Worm (Caenorhabditis elegans) whole organism, late embryonic: ENCODE measurements around the gene F53G2.13.

Source experiments
- C08G9.2 ChIP-seq: sonication (generic microtip); optimal IDR thresholded peaks from 2 replicates; lab custom pipeline; 2016; ENCODE audit warnings: mild to moderate bottlenecking, missing genetic modification characterization, moderate library complexity, missing compliant biosample characterization
- C38D4.7 ChIP-seq: fragments of 200-800 bp; sonication (Bioruptor generic); optimal IDR thresholded peaks from 2 replicates; lab custom pipeline; 2018; ENCODE audit warnings: mild to moderate bottlenecking, missing genetic modification characterization, moderate library complexity, missing compliant biosample characterization
- K02D7.2 ChIP-seq: sonication (generic microtip); optimal IDR thresholded peaks from 2 replicates; lab custom pipeline; 2017; ENCODE audit warnings: mild to moderate bottlenecking, missing genetic modification characterization, missing compliant biosample characterization
- ceh-19 ChIP-seq: fragments of 200-800 bp; sonication (Bioruptor generic); optimal IDR thresholded peaks from 2 replicates; lab custom pipeline; 2018; ENCODE audit warnings: mild to moderate bottlenecking, missing genetic modification characterization, missing compliant biosample characterization
- ceh-2 ChIP-seq: sonication (generic microtip); optimal IDR thresholded peaks from 2 replicates; lab custom pipeline; 2016; ENCODE audit warnings: missing genotype, missing genetic modification characterization, missing compliant biosample characterization
- ceh-22 ChIP-seq: sonication (generic microtip); optimal IDR thresholded peaks from 2 replicates; lab custom pipeline; 2017; ENCODE audit warnings: missing biosample characterization, missing genetic modification characterization
- ceh-30 ChIP-seq: fragments of 150-350 bp; optimal IDR thresholded peaks from 2 replicates; lab custom pipeline; 2014; ENCODE audit warnings: missing biosample characterization, missing genetic modification characterization
- ceh-34 ChIP-seq: sonication (generic microtip); optimal IDR thresholded peaks from 2 replicates; lab custom pipeline; 2016; ENCODE audit warnings: mild to moderate bottlenecking, missing genetic modification characterization, missing compliant biosample characterization
- ceh-9 ChIP-seq: sonication (generic microtip); optimal IDR thresholded peaks from 2 replicates; lab custom pipeline; 2016; ENCODE audit warnings: mild to moderate bottlenecking, missing genetic modification characterization, inconsistent platforms, missing compliant biosample characterization
- che-1 ChIP-seq: sonication (generic microtip); optimal IDR thresholded peaks from 2 replicates; lab custom pipeline; 2016; ENCODE audit warnings: mild to moderate bottlenecking, missing genetic modification characterization, missing compliant biosample characterization
- dmd-4 ChIP-seq: sonication (generic microtip); optimal IDR thresholded peaks from 2 replicates; lab custom pipeline; 2016; ENCODE audit warnings: borderline replicate concordance, missing genetic modification characterization, missing compliant biosample characterization
- dve-1 ChIP-seq: sonication (generic microtip); optimal IDR thresholded peaks from 2 replicates; lab custom pipeline; 2017; ENCODE audit warnings: antibody characterized with exemption, mild to moderate bottlenecking, missing genetic modification characterization, missing compliant biosample characterization
- fax-1 ChIP-seq: sonication (generic microtip); optimal IDR thresholded peaks from 2 replicates; lab custom pipeline; 2016; ENCODE audit warnings: missing genotype, missing genetic modification characterization, missing compliant biosample characterization
- fkh-10 ChIP-seq: fragments of 150-350 bp; optimal IDR thresholded peaks from 2 replicates; lab custom pipeline; 2014; ENCODE audit warnings: missing biosample characterization, missing genetic modification reagents, missing genetic modification characterization
- fkh-6 ChIP-seq: sonication (generic microtip); optimal IDR thresholded peaks from 2 replicates; lab custom pipeline; 2016; ENCODE audit warnings: missing genetic modification characterization, missing compliant biosample characterization
- gmeb-2 ChIP-seq: sonication (generic microtip); optimal IDR thresholded peaks from 2 replicates; lab custom pipeline; 2016; ENCODE audit warnings: missing genetic modification characterization, inconsistent platforms, missing compliant biosample characterization
- hlh-15 ChIP-seq: sonication (generic microtip); optimal IDR thresholded peaks from 2 replicates; lab custom pipeline; 2016; ENCODE audit warnings: missing genetic modification characterization, missing compliant biosample characterization
- lim-6 ChIP-seq: sonication (generic microtip); optimal IDR thresholded peaks from 2 replicates; lab custom pipeline; 2016; ENCODE audit warnings: missing genetic modification characterization, missing compliant biosample characterization
- nfya-1 ChIP-seq: sonication (generic microtip); optimal IDR thresholded peaks from 2 replicates; lab custom pipeline; 2017; ENCODE audit warnings: missing genetic modification characterization, mild to moderate bottlenecking, missing compliant biosample characterization, antibody characterized with exemption, moderate library complexity
- nhr-11 ChIP-seq: fragments of 150-350 bp; optimal IDR thresholded peaks from 2 replicates; lab custom pipeline; 2014; ENCODE audit warnings: missing biosample characterization, missing genetic modification characterization
- npax-4 ChIP-seq: sonication (generic microtip); optimal IDR thresholded peaks from 2 replicates; lab custom pipeline; 2016; ENCODE audit warnings: missing genetic modification characterization, missing compliant biosample characterization
- pat-9 ChIP-seq: fragments of 200-800 bp; sonication (Bioruptor generic); optimal IDR thresholded peaks from 2 replicates; lab custom pipeline; 2018; ENCODE audit warnings: mild to moderate bottlenecking, missing genetic modification characterization, moderate library complexity, missing compliant biosample characterization
- pax-1 ChIP-seq: fragments of 150-350 bp; optimal IDR thresholded peaks from 2 replicates; lab custom pipeline; 2014; ENCODE audit warnings: missing biosample characterization, missing genetic modification characterization
- pros-1 ChIP-seq: fragments of 150-350 bp; optimal IDR thresholded peaks from 2 replicates; lab custom pipeline; 2014; ENCODE audit warnings: missing biosample characterization, missing genetic modification reagents, missing genetic modification characterization
- sdc-2 ChIP-seq: sonication (generic microtip); optimal IDR thresholded peaks from 2 replicates; lab custom pipeline; 2016; ENCODE audit warnings: missing genotype, missing genetic modification characterization, missing compliant biosample characterization
- syd-9 ChIP-seq: sonication (generic microtip); optimal IDR thresholded peaks from 2 replicates; lab custom pipeline; 2016; ENCODE audit warnings: mild to moderate bottlenecking, missing genetic modification characterization, moderate library complexity, missing compliant biosample characterization
- tbx-7 ChIP-seq: sonication (generic microtip); optimal IDR thresholded peaks from 2 replicates; lab custom pipeline; 2016; ENCODE audit warnings: missing genotype, missing genetic modification characterization, missing compliant biosample characterization
- ttx-3 ChIP-seq: sonication (generic microtip); optimal IDR thresholded peaks from 2 replicates; lab custom pipeline; 2016; ENCODE audit warnings: missing genetic modification reagents, missing genetic modification characterization, missing compliant biosample characterization
- unc-3 ChIP-seq, 2 experiments: fragments of 200-800 bp in 1 of 2; sonication (Bioruptor generic) in 1 of 2; sonication (generic microtip) in 1 of 2; conservative IDR thresholded peaks in 1 of 2; optimal IDR thresholded peaks in 1 of 2; 2 replicates each; pipeline versions ENCODE4 v1.3.6 to Lab custom; 2016 to 2022; ENCODE audit warnings: missing compliant biosample characterization in 2 of 2, missing genetic modification characterization in 2 of 2, missing genetic modification reagents in 1 of 2
- unc-42 ChIP-seq: sonication (generic microtip); optimal IDR thresholded peaks from 2 replicates; lab custom pipeline; 2016; ENCODE audit warnings: missing genotype, missing genetic modification characterization, missing compliant biosample characterization
- unc-86 ChIP-seq: sonication (generic microtip); optimal IDR thresholded peaks from 2 replicates; lab custom pipeline; 2016; ENCODE audit warnings: missing genetic modification characterization, missing compliant biosample characterization
- ztf-16 ChIP-seq: sonication (generic microtip); optimal IDR thresholded peaks from 2 replicates; lab custom pipeline; 2017; ENCODE audit warnings: missing genetic modification characterization, missing compliant biosample characterization

The F53G2.13 gene

DNA sequence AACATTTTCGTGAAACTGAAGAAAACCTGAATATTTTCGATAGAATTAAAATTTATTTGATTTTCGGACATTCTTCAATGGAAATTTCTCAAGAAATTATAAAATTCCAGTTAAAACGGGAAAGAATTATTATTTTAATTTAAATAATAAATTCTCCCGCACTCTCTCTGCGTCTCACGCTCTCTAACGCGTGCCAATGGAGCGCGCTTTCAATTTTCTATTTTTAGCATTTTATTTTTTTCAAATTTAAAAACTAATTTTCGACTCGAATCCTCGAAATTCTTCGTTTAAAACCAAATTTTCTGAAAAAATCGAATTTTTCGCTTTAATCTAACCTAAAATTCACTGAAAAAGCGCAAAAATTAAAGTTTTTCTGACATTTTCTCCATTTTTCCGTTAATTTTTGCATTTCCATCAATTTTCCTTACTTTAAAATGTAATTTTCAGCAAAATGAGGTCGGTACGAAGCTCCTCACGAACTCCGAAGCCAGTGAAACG lies 20.9 kb downstream of the F53G2.13 start, which contains the start of gene gbas-1:
Gene gbas-1 (plus strand): TSS at position 448 of the 498 bp plus-strand sequence.
- TF ChIP-seq ceh-34 (tag; lab: Kevin White, UChicago) (no peak), nfya-1 (tag; lab: Kevin White, UChicago) (peak; percentile 16)

- no peak for TF ChIP-seq pros-1
- no peak for TF ChIP-seq hlh-15 (tag; lab: Kevin White, UChicago)
- TF ChIP-seq fkh-6 (tag; lab: Kevin White, UChicago) = no peak
- TF ChIP-seq ttx-3 (tag; lab: Kevin White, UChicago) = no peak
- no peak for TF ChIP-seq dmd-4 (tag; lab: Kevin White, UChicago)
- TF ChIP-seq ceh-9 (tag; lab: Kevin White, UChicago) = no peak
- no peak for TF ChIP-seq npax-4 (tag; lab: Kevin White, UChicago)
- TF ChIP-seq nfya-1 (tag; lab: Kevin White, UChicago) = no peak
- TF ChIP-seq nhr-11 (tag; lab: Kevin White, UChicago) = no peak
Measured at ce11 chrII:2518487-2518886, 34.9 kb downstream of the F53G2.13 start.

DNA sequence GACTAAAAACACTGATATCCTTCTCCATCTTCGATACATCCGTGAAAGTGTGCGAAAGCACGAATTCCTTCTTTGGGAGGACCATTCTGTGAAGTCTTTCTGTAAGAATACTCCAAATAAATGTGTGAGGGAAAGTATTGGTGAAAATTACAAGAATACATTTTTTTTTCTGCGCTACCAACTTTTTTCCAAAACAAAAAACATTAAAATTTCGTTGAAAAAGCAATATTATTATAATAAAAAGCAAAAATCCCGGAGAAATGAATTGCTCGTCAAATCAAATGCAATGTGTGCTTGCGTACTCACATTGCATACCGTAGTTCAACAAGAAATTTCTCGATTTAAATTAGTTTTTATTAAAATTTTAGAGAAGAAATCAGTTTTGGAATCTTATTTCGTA lies 38.4 kb downstream of the F53G2.13 start, which contains the start of gene bath-13:
Gene bath-13 (minus strand): TSS at position 101 of the 400 bp plus-strand sequence.
- TF ChIP-seq dmd-4 (tag; lab: Kevin White, UChicago) (no peak), C08G9.2 (no peak), pat-9 (no peak), fax-1 (no peak), ceh-30 (tag; lab: Kevin White, UChicago) (no peak), che-1 (tag; lab: Kevin White, UChicago) (no peak), sdc-2 (tag; lab: Kevin White, UChicago) (no peak), ceh-2 (tag; lab: Kevin White, UChicago) (no peak), tbx-7 (no peak), ceh-22 (tag; lab: Kevin White, UChicago) (no peak), fkh-10 (GFP tag; lab: Kevin White, UChicago) (no peak), unc-3 (GFP tag; conservative IDR thresholded peaks at IDR 0.05; lab: Robert Waterston, UW) (no peak), unc-3 (tag; optimal IDR thresholded peaks at IDR 0.05; lab: Kevin White, UChicago) (no peak), pros-1 (no peak), unc-86 (no peak)

DNA sequence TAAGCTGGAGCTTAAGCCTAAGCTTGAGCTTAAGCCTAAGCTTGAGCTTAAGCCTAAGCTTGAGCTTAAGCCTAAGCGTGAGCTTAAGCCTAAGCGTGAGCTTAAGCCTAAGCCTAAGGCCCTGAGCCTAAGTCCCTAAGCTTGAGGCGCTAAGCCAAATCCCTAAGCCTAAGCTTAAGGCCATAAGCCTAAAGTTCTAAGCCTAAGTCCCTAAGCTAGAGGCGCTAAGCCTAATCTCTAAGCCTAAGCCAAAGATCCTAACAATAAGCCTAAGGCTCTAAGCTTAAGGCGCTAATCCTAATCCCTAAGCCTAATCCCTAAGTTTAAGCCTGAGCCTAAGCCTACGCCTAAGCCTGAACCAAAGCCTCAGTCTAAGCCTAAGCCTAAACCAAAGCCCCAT lies 42.0 kb downstream of the F53G2.13 start:
- TF ChIP-seq unc-42 (no peak), dve-1 (peak; percentile 100)

- TF ChIP-seq pax-1 (tag; lab: Kevin White, UChicago) (no peak), nfya-1 (tag; lab: Kevin White, UChicago) (no peak), ceh-2 (tag; lab: Kevin White, UChicago) (no peak), lim-6 (tag; lab: Kevin White, UChicago) (no peak), dve-1 (peak; percentile 69)
Measured at ce11 chrII:2526887-2527286, 43.3 kb downstream of the F53G2.13 start.

ce11 chrII:2530496-2530895 lies 46.9 kb downstream of the F53G2.13 start, which contains the start of gene K02F6.6:
TSS of gene K02F6.6 (plus strand) at chrII:2530796.
- no peak for TF ChIP-seq ceh-34 (tag; lab: Kevin White, UChicago)
- TF ChIP-seq gmeb-2 (tag; lab: Kevin White, UChicago) = no peak
- TF ChIP-seq ceh-19 (GFP tag; lab: Kevin White, UChicago) = no peak
- TF ChIP-seq dmd-4 (tag; lab: Kevin White, UChicago) = no peak
- no peak for TF ChIP-seq K02D7.2 (tag; lab: Kevin White, UChicago)
- no peak for TF ChIP-seq C38D4.7
- no peak for TF ChIP-seq ceh-9 (tag; lab: Kevin White, UChicago)
- no peak for TF ChIP-seq sdc-2 (tag; lab: Kevin White, UChicago)
- TF ChIP-seq syd-9 (tag; lab: Kevin White, UChicago) = no peak
- no peak for TF ChIP-seq ztf-16 (tag; lab: Kevin White, UChicago)
